Fruit fly (Drosophila melanogaster): ENCODE results near the gene Nmd3.

The Nmd3 gene

DNA sequence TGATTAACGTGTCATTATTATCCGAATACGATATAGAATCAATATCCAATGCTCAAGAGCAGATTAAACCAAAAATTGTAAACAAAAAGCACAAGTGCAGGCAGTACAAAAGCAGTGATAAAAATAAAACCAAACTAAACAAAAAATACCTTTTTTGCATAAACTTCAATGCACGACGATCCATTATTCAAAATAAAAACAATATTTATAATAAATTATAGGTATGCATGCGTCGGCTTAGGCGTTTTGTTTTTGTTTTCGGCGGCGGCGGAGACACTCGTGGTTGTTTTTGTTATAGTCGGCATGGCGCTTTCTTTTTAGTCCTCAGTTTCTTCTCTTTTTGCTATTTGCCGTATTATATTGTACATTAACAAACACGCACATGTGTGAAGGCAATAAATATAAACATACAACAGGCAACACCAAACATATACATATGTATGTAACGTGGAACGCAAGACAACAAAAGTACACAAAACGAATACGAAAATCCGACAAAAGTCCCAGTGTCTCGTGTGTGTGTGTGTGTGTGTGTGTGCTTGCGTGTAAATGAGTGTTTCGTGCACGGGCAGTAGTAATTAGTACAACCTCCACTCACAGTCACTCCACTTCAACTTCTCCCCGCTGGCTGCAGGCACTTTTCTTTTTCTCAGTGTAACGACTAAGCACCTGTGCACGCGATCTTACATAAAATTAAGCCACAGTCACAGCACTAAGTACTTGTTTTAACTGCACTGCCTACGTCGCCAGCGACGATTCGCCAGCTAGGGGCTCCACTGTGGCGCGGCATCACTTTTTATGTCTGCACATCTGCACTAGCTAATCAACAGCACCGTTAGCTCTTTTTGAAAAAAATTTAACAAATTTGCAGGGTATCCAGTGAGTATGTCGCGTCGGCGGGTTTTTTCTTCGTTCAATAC, 48.3 kb downstream of the Nmd3 start (continued):
- TF ChIP-seq CG7963 (GFP tag; IDR thresholded peaks at IDR 0.05; ENCODE audit: partially characterized antibody) (no peak), Stat92E (GFP tag; optimal IDR thresholded peaks at IDR 0.05) (no peak), hkb (optimal IDR thresholded peaks at IDR 0.05) (no peak), hkb (GFP tag; IDR thresholded peaks at IDR 0.05) (no peak; the same call in 1 of the 2 replicates), chn (GFP tag; optimal IDR thresholded peaks at IDR 0.05) (no peak), gce (GFP tag; IDR thresholded peaks at IDR 0.05) (no peak), vvl (GFP tag; IDR thresholded peaks at IDR 0.05) (no peak), abd-A (tag; optimal IDR thresholded peaks at IDR 0.05) (no peak), Dad (GFP tag; optimal IDR thresholded peaks at IDR 0.05) (no peak), knrl (GFP tag; IDR thresholded peaks at IDR 0.05; ENCODE audit: partially characterized antibody) (no peak), Trl (optimal IDR thresholded peaks at IDR 0.05) (no peak), Trl (GFP tag; optimal IDR thresholded peaks at IDR 0.05) (no peak), schlank (tag; optimal IDR thresholded peaks at IDR 0.05) (no peak), CG14965 (GFP tag; optimal IDR thresholded peaks at IDR 0.05; ENCODE audit: borderline replicate concordance) (no peak), Gsc (GFP tag; IDR thresholded peaks at IDR 0.05) (no peak), CG9932 (GFP tag; IDR thresholded peaks at IDR 0.05) (peak; percentile 58), lbe (GFP tag; optimal IDR thresholded peaks at IDR 0.05) (no peak), Hr51 (GFP tag; optimal IDR thresholded peaks at IDR 0.05) (peak in 1 of 2 experiments; percentile 34), Usf (GFP tag; optimal IDR thresholded peaks at IDR 0.05) (no peak), CG13287 (GFP tag; IDR thresholded peaks at IDR 0.05; ENCODE audit: partially characterized antibody) (no peak), CG3407 (GFP tag; optimal IDR thresholded peaks at IDR 0.05) (no peak), vnd (GFP tag; IDR thresholded peaks at IDR 0.05; ENCODE audit: partially characterized antibody) (0 out of 3 replicates have a peak, but pooled peaks have one; percentile 5), CG15514 (GFP tag; optimal IDR thresholded peaks at IDR 0.05) (peak; percentile 6), CG10274 (GFP tag; optimal IDR thresholded peaks at IDR 0.05) (peak; percentile 50), Dip2 (GFP tag; IDR thresholded peaks at IDR 0.05) (no peak), Dref (GFP tag; IDR thresholded peaks at IDR 0.05) (no peak), CG6689 (GFP tag; IDR thresholded peaks at IDR 0.05) (peak; percentile 37; the same call in 1 of the 2 replicates), jing (GFP tag; optimal IDR thresholded peaks at IDR 0.05) (no peak), CG31224 (GFP tag; IDR thresholded peaks at IDR 0.05) (no peak), shn (GFP tag; optimal IDR thresholded peaks at IDR 0.05) (no peak), CG15269 (tag; optimal IDR thresholded peaks at IDR 0.05) (peak; percentile 54), H15 (GFP tag; IDR thresholded peaks at IDR 0.05) (0 out of 3 replicates have a peak, but pooled peaks have one; percentile 18), CG8478 (optimal IDR thresholded peaks at IDR 0.05) (no peak), zf30C (GFP tag; optimal IDR thresholded peaks at IDR 0.05) (peak; percentile 78), ewg (GFP tag; optimal IDR thresholded peaks at IDR 0.05) (no peak), danr (GFP tag; IDR thresholded peaks at IDR 0.05) (no peak), Sin3A (optimal IDR thresholded peaks at IDR 0.05) (no peak), CG1647 (GFP tag; optimal IDR thresholded peaks at IDR 0.05) (no peak), HLH3B (GFP tag; IDR thresholded peaks at IDR 0.05) (0 out of 2 replicates have a peak, but pooled peaks have one; percentile 28), E2f2 (GFP tag; IDR thresholded peaks at IDR 0.05) (peak; percentile 19; the same call in 1 of the 2 replicates), CG7745 (tag; optimal IDR thresholded peaks at IDR 0.05) (no peak), twi (tag; optimal IDR thresholded peaks at IDR 0.05) (peak; percentile 75), Sox102F (GFP tag; optimal IDR thresholded peaks at IDR 0.05) (peak; percentile 31), ash1 (GFP tag; optimal IDR thresholded peaks at IDR 0.05) (peak; percentile 20), ap (GFP tag; IDR thresholded peaks at IDR 0.05) (no peak), Hmx (GFP tag; optimal IDR thresholded peaks at IDR 0.05) (no peak), cg (GFP tag; optimal IDR thresholded peaks at IDR 0.05) (no peak), CG10366 (GFP tag; IDR thresholded peaks at IDR 0.05) (peak; percentile 39; the same call in 1 of the 2 replicates), CG18011 (GFP tag; optimal IDR thresholded peaks at IDR 0.05) (no peak)

Data from whole organism, embryonic.